Fruit fly (Drosophila melanogaster) whole organism, embryonic: Measurements from ENCODE around the gene asl.

Experiments
- Ada2b ChIP-seq: fragments of 200-800 bp; sonication (Bioruptor generic); IDR thresholded peaks from 2 replicates; pipeline ENCODE4 v1.3.6; 2022; ENCODE audit warnings: missing biosample characterization, missing genetic modification characterization
- Adf1 ChIP-seq: fragments of 200-800 bp; sonication (Bioruptor generic); IDR thresholded peaks from 2 replicates; pipeline ENCODE4 v1.3.6; 2022; ENCODE audit warnings: missing biosample characterization, missing genetic modification characterization
- BEAF-32 ChIP-seq: fragments of 200-800 bp; sonication (Bioruptor generic); optimal IDR thresholded peaks from 3 replicates; lab custom pipeline; 2017; ENCODE audit warnings: missing biosample characterization, missing genetic modification characterization, mild to moderate bottlenecking, moderate library complexity, missing genetic modification reagents
- CG10543 ChIP-seq: fragments of 200-800 bp; sonication (Bioruptor generic); optimal IDR thresholded peaks from 3 replicates; lab custom pipeline; 2017; ENCODE audit warnings: missing biosample characterization, mild to moderate bottlenecking, missing genetic modification characterization, moderate library complexity
- CG10979 ChIP-seq: fragments of 200-800 bp; sonication (Bioruptor generic); optimal IDR thresholded peaks from 2 replicates; lab custom pipeline; 2018; ENCODE audit warnings: missing biosample characterization, mild to moderate bottlenecking, missing genetic modification characterization, moderate library complexity
- CG11696 ChIP-seq: fragments of 200-800 bp; sonication (Bioruptor generic); IDR thresholded peaks from 2 replicates; pipeline ENCODE4 v1.3.6; 2022; ENCODE audit warnings: missing biosample characterization, missing genetic modification characterization
- CG13287 ChIP-seq: fragments of 200-800 bp; sonication (Bioruptor generic); IDR thresholded peaks from 2 replicates; pipeline ENCODE4 v1.3.6; 2022; ENCODE audit warnings: missing biosample characterization, missing genetic modification characterization; ENCODE audit not compliant: partially characterized antibody
- CG15479 ChIP-seq: fragments of 200-800 bp; sonication (Bioruptor generic); optimal IDR thresholded peaks from 3 replicates; lab custom pipeline; 2019; ENCODE audit warnings: missing biosample characterization, mild to moderate bottlenecking, missing genetic modification characterization, moderate library complexity
- CG16863 ChIP-seq: fragments of 200-800 bp; sonication (Bioruptor generic); optimal IDR thresholded peaks from 3 replicates; lab custom pipeline; 2016; ENCODE audit warnings: missing biosample characterization, missing genetic modification characterization
- CG17359 ChIP-seq: fragments of 200-800 bp; sonication (Bioruptor generic); optimal IDR thresholded peaks from 3 replicates; lab custom pipeline; 2018; ENCODE audit warnings: missing biosample characterization, mild to moderate bottlenecking, missing genetic modification characterization, moderate library complexity
- CG18011 ChIP-seq: fragments of 200-800 bp; sonication (Bioruptor generic); optimal IDR thresholded peaks from 2 replicates; lab custom pipeline; 2017; ENCODE audit warnings: missing biosample characterization, missing genetic modification characterization, mild to moderate bottlenecking, moderate library complexity, missing genotype
- CG18764 ChIP-seq: fragments of 200-800 bp; sonication (Bioruptor generic); optimal IDR thresholded peaks from 3 replicates; lab custom pipeline; 2016; ENCODE audit warnings: missing biosample characterization, missing genetic modification characterization
- CG2129 ChIP-seq: fragments of 200-800 bp; sonication (Bioruptor generic); IDR thresholded peaks from 2 replicates; pipeline ENCODE4 v1.3.6; 2022; ENCODE audit warnings: missing biosample characterization, missing genetic modification characterization; ENCODE audit not compliant: partially characterized antibody
- CG2889 ChIP-seq: fragments of 200-800 bp; sonication (Bioruptor generic); IDR thresholded peaks from 3 replicates; pipeline ENCODE4 v1.3.6; 2022; ENCODE audit warnings: missing biosample characterization, missing genetic modification characterization
- CG30431 ChIP-seq: fragments of 200-800 bp; sonication (Bioruptor generic); optimal IDR thresholded peaks from 2 replicates; lab custom pipeline; 2017; ENCODE audit warnings: missing biosample characterization, missing genetic modification characterization
- CG3065 ChIP-seq: fragments of 200-800 bp; sonication (Bioruptor generic); optimal IDR thresholded peaks from 2 replicates; lab custom pipeline; 2016; ENCODE audit warnings: missing biosample characterization, missing genetic modification characterization
- CG32767 ChIP-seq: fragments of 200-800 bp; sonication (Bioruptor generic); IDR thresholded peaks from 2 replicates; pipeline ENCODE4 v1.3.6; 2022; ENCODE audit warnings: missing biosample characterization, missing genetic modification characterization
- CG42726 ChIP-seq: fragments of 200-800 bp; sonication (Bioruptor generic); IDR thresholded peaks from 2 replicates; pipeline ENCODE4 v1.3.6; 2022; ENCODE audit warnings: missing biosample characterization, missing genetic modification characterization; ENCODE audit not compliant: partially characterized antibody
- CG4404 ChIP-seq: fragments of 200-800 bp; sonication (Bioruptor generic); IDR thresholded peaks from 2 replicates; pipeline ENCODE4 v1.3.6; 2022; ENCODE audit warnings: missing biosample characterization, missing genetic modification characterization
- CG4820 ChIP-seq: fragments of 200-800 bp; sonication (Bioruptor generic); optimal IDR thresholded peaks from 3 replicates; lab custom pipeline; 2016; ENCODE audit warnings: missing biosample characterization, missing genetic modification characterization
- CG6254 ChIP-seq: fragments of 200-800 bp; sonication (Bioruptor generic); optimal IDR thresholded peaks from 3 replicates; lab custom pipeline; 2017; ENCODE audit warnings: mild to moderate bottlenecking, missing biosample characterization, missing genetic modification reagents, missing genetic modification characterization
- CG6654 ChIP-seq: fragments of 200-800 bp; sonication (Bioruptor generic); optimal IDR thresholded peaks from 2 replicates; lab custom pipeline; 2017; ENCODE audit warnings: missing biosample characterization, mild to moderate bottlenecking, missing genetic modification characterization
- CG9215 ChIP-seq: fragments of 200-800 bp; sonication (Bioruptor generic); IDR thresholded peaks from 2 replicates; pipeline ENCODE4 v1.3.6; 2022; ENCODE audit warnings: missing biosample characterization, missing genetic modification characterization
- D19A ChIP-seq: fragments of 200-800 bp; optimal IDR thresholded peaks from 3 replicates; lab custom pipeline; 2019; ENCODE audit warnings: missing biosample characterization, mild to moderate bottlenecking, missing genetic modification characterization, moderate library complexity
- Dad ChIP-seq: fragments of 200-800 bp; sonication (Bioruptor generic); optimal IDR thresholded peaks from 3 replicates; lab custom pipeline; 2016; ENCODE audit warnings: missing biosample characterization, missing genetic modification characterization
- Dll ChIP-seq: fragments of 200-800 bp; sonication (Bioruptor generic); IDR thresholded peaks from 4 replicates; pipeline ENCODE4 v1.3.6; 2022; ENCODE audit warnings: missing biosample characterization, missing genetic modification characterization; ENCODE audit not compliant: partially characterized antibody
- HLH3B ChIP-seq: fragments of 200-800 bp; sonication (Bioruptor generic); IDR thresholded peaks from 2 replicates; pipeline ENCODE4 v1.3.6; 2022; ENCODE audit warnings: missing biosample characterization, missing genetic modification characterization
- Hand ChIP-seq: fragments of 200-800 bp; sonication (Bioruptor generic); optimal IDR thresholded peaks from 2 replicates; lab custom pipeline; 2017; ENCODE audit warnings: mild to moderate bottlenecking, missing biosample characterization, missing genetic modification reagents, missing genetic modification characterization
- Hmr ChIP-seq: fragments of 200-800 bp; sonication (Bioruptor generic); optimal IDR thresholded peaks from 3 replicates; lab custom pipeline; 2017; ENCODE audit warnings: mild to moderate bottlenecking, missing biosample characterization, missing genetic modification reagents, missing genetic modification characterization
- Hr39 ChIP-seq: fragments of >200 bp; optimal IDR thresholded peaks from 2 replicates; lab custom pipeline; 2017
- Jarid2 ChIP-seq: fragments of 200-800 bp; sonication (Bioruptor generic); optimal IDR thresholded peaks from 3 replicates; lab custom pipeline; 2017; ENCODE audit warnings: mild to moderate bottlenecking, missing biosample characterization, missing genetic modification reagents, missing genetic modification characterization
- Med ChIP-seq: fragments of 200-800 bp; sonication (Bioruptor generic); peaks from one replicate; lab custom pipeline; 2016; ENCODE audit warnings: missing biosample characterization, missing genetic modification characterization, mild to moderate bottlenecking, inconsistent platforms, moderate library complexity
- Optix ChIP-seq: fragments of 200-800 bp; sonication (Bioruptor generic); IDR thresholded peaks from 3 replicates; pipeline ENCODE4 v1.3.6; 2022; ENCODE audit warnings: missing biosample characterization, missing genetic modification characterization
- Ravus ChIP-seq: fragments of 200-800 bp; sonication (Bioruptor generic); IDR thresholded peaks from 2 replicates; pipeline ENCODE4 v1.3.6; 2022; ENCODE audit warnings: missing biosample characterization, missing genetic modification characterization
- Rx ChIP-seq: fragments of 200-800 bp; sonication (Bioruptor generic); IDR thresholded peaks from 2 replicates; pipeline ENCODE4 v1.3.6; 2022; ENCODE audit warnings: missing biosample characterization, missing genetic modification characterization
- Sox102F ChIP-seq: fragments of 200-800 bp; sonication (Bioruptor generic); optimal IDR thresholded peaks from 2 replicates; lab custom pipeline; 2018; ENCODE audit warnings: missing biosample characterization, mild to moderate bottlenecking, missing genetic modification characterization, moderate library complexity
- Stat92E ChIP-seq, 3 experiments: fragments of >200 bp in 2 of 3; fragments of 200-800 bp in 1 of 3; sonication (Bioruptor generic) in 1 of 3; optimal IDR thresholded peaks; 2 replicates each; lab custom pipeline; 2017 to 2019; ENCODE audit warnings: missing biosample characterization in 3 of 3, missing genetic modification characterization in 3 of 3, mild to moderate bottlenecking in 1 of 3, moderate library complexity in 1 of 3
- ato ChIP-seq: fragments of 200-800 bp; sonication (Bioruptor generic); IDR thresholded peaks from 2 replicates; pipeline ENCODE4 v1.3.6; 2022; ENCODE audit warnings: missing biosample characterization, missing genetic modification characterization; ENCODE audit not compliant: partially characterized antibody
- bsh ChIP-seq, 2 experiments: fragments of 200-800 bp; sonication (Bioruptor generic); optimal IDR thresholded peaks; 2 replicates each; lab custom pipeline; 2017 to 2018; ENCODE audit warnings: mild to moderate bottlenecking in 2 of 2, missing biosample characterization in 2 of 2, missing genetic modification characterization in 2 of 2, moderate library complexity in 1 of 2
- cas ChIP-seq: fragments of 200-800 bp; sonication (Bioruptor generic); IDR thresholded peaks from 2 replicates; pipeline ENCODE4 v1.3.6; 2022; ENCODE audit warnings: missing biosample characterization, missing genetic modification characterization
- fru ChIP-seq: fragments of >200 bp; optimal IDR thresholded peaks from 2 replicates; lab custom pipeline; 2017
- gcm ChIP-seq: fragments of 200-800 bp; sonication (Bioruptor generic); optimal IDR thresholded peaks from 2 replicates; lab custom pipeline; 2019; ENCODE audit warnings: missing biosample characterization, mild to moderate bottlenecking, missing genetic modification characterization, moderate library complexity
- hth ChIP-seq: fragments of >200 bp; optimal IDR thresholded peaks from 2 replicates; lab custom pipeline; 2017; ENCODE audit warnings: inconsistent platforms
- kni ChIP-seq: fragments of 200-800 bp; sonication (Bioruptor generic); optimal IDR thresholded peaks from 3 replicates; lab custom pipeline; 2017; ENCODE audit warnings: mild to moderate bottlenecking, missing biosample characterization, missing genetic modification reagents, missing genetic modification characterization
- nmo ChIP-seq: fragments of 200-800 bp; sonication (Bioruptor generic); optimal IDR thresholded peaks from 2 replicates; lab custom pipeline; 2018; ENCODE audit warnings: missing biosample characterization, mild to moderate bottlenecking, missing genetic modification characterization, moderate library complexity
- tap ChIP-seq: fragments of 200-800 bp; optimal IDR thresholded peaks from 3 replicates; lab custom pipeline; 2019; ENCODE audit warnings: missing biosample characterization, mild to moderate bottlenecking, missing genetic modification characterization, moderate library complexity
- trem ChIP-seq: fragments of 200-800 bp; optimal IDR thresholded peaks from 3 replicates; lab custom pipeline; 2019; ENCODE audit warnings: missing biosample characterization, mild to moderate bottlenecking, missing genetic modification characterization, moderate library complexity
- wek ChIP-seq: fragments of 200-800 bp; sonication (Bioruptor generic); optimal IDR thresholded peaks from 3 replicates; lab custom pipeline; 2018; ENCODE audit warnings: missing biosample characterization, mild to moderate bottlenecking, missing genetic modification characterization, moderate library complexity
- wor ChIP-seq: fragments of 200-800 bp; sonication (Bioruptor generic); IDR thresholded peaks from 2 replicates; pipeline ENCODE4 v1.3.6; 2022; ENCODE audit warnings: missing biosample characterization, missing genetic modification characterization
- z ChIP-seq: fragments of 200-800 bp; sonication (Bioruptor generic); IDR thresholded peaks from 3 replicates; pipeline ENCODE4 v1.3.6; 2022; ENCODE audit warnings: missing biosample characterization, missing genetic modification characterization

Gene asl

dm6 chr3R:5587863-5588519, 18.4 kb downstream of the asl start, which contains the start of gene CG2926 (continued):
- peak in 1 of 3 experiments; percentile 29 for TF ChIP-seq Stat92E (GFP tag; optimal IDR thresholded peaks at IDR 0.05; lab: Kevin White, UChicago)
- TF ChIP-seq Med (GFP tag; lab: Kevin White, UChicago) = peak; percentile 92
- no peak for TF ChIP-seq wek (GFP tag; lab: Kevin White, UChicago)
- TF ChIP-seq cas (GFP tag; lab: Robert Waterston, UW) = no peak
- TF ChIP-seq Ada2b (GFP tag; lab: Robert Waterston, UW) = 0 out of 2 replicates have a peak, but pooled peaks have one; percentile 5
- TF ChIP-seq CG6254 (GFP tag; lab: Kevin White, UChicago) = peak; percentile 54
- TF ChIP-seq hth = no peak
- no peak for TF ChIP-seq Hmr (GFP tag; lab: Kevin White, UChicago)
- peak; percentile 91 for TF ChIP-seq ato (GFP tag; lab: Robert Waterston, UW)
- TF ChIP-seq CG30431 (GFP tag; lab: Kevin White, UChicago) = no peak
- TF ChIP-seq Sox102F (GFP tag; lab: Kevin White, UChicago) = no peak
- no peak for TF ChIP-seq CG4820
- TF ChIP-seq CG13287 (GFP tag; lab: Robert Waterston, UW) = peak; percentile 91
- no peak for TF ChIP-seq CG11696 (GFP tag; lab: Robert Waterston, UW)
- TF ChIP-seq CG18011 (GFP tag; lab: Kevin White, UChicago) = no peak
- TF ChIP-seq Hand (GFP tag; lab: Kevin White, UChicago) = no peak
- no peak for TF ChIP-seq Ravus (GFP tag; lab: Robert Waterston, UW)
- no peak for TF ChIP-seq CG2889 (GFP tag; lab: Robert Waterston, UW)
- TF ChIP-seq Rx (GFP tag; lab: Robert Waterston, UW) = no peak
- TF ChIP-seq nmo (GFP tag; lab: Kevin White, UChicago) = peak; percentile 37
- TF ChIP-seq CG10979 (tag; lab: Kevin White, UChicago) = no peak
- 0 out of 3 replicates have a peak, but pooled peaks have one; percentile 20 for TF ChIP-seq Optix (GFP tag; lab: Robert Waterston, UW)
- TF ChIP-seq Hr39 = no peak
- TF ChIP-seq kni = no peak
- TF ChIP-seq CG3065 (GFP tag; lab: Kevin White, UChicago) = no peak
- TF ChIP-seq Dll = peak; percentile 82
- no peak for TF ChIP-seq CG9215
- no peak for TF ChIP-seq Dad (GFP tag; lab: Kevin White, UChicago)
- no peak for TF ChIP-seq Adf1 (GFP tag; lab: Robert Waterston, UW)
- TF ChIP-seq z = no peak
- TF ChIP-seq CG2129 (GFP tag; lab: Robert Waterston, UW) = peak; percentile 68
- no peak for TF ChIP-seq wor (GFP tag; lab: Robert Waterston, UW)
- peak; percentile 57; the same call in 1 of the 2 replicates for TF ChIP-seq CG32767 (GFP tag; lab: Robert Waterston, UW)
- TF ChIP-seq gcm (GFP tag; lab: Kevin White, UChicago) = no peak
- peak; percentile 87 for TF ChIP-seq BEAF-32 (GFP tag; lab: Kevin White, UChicago)
- TF ChIP-seq CG4404 = no peak
- TF ChIP-seq bsh (GFP tag; optimal IDR thresholded peaks at IDR 0.05; lab: Kevin White, UChicago) = no peak
- TF ChIP-seq fru = no peak
- no peak for TF ChIP-seq CG6654 (GFP tag; lab: Kevin White, UChicago)
- peak; percentile 26 for TF ChIP-seq trem (tag; lab: Kevin White, UChicago)
- TF ChIP-seq Jarid2 = no peak
- TF ChIP-seq CG18764 (GFP tag; lab: Kevin White, UChicago) = no peak
- no peak for TF ChIP-seq CG17359 (tag; lab: Kevin White, UChicago)
- 0 out of 2 replicates have a peak, but pooled peaks have one; percentile 6 for TF ChIP-seq HLH3B
- no peak for TF ChIP-seq CG10543 (GFP tag; lab: Kevin White, UChicago)
- no peak for TF ChIP-seq tap (tag; lab: Kevin White, UChicago)
- no peak for TF ChIP-seq CG16863 (GFP tag; lab: Kevin White, UChicago)
- TF ChIP-seq CG15479 (GFP tag; lab: Kevin White, UChicago) = no peak
- TF ChIP-seq CG42726 = peak; percentile 88
- TF ChIP-seq D19A (tag; lab: Kevin White, UChicago) = peak; percentile 100
